Worm (Caenorhabditis elegans) whole organism, L4 larva: ENCODE data around the gene F16G10.5.

Source experiments
- ceh-28 ChIP-seq: fragments of 150-350 bp; optimal IDR thresholded peaks from 2 replicates; lab custom pipeline; 2014; ENCODE audit warnings: missing biosample characterization, missing genetic modification reagents, missing genetic modification characterization
- dve-1 ChIP-seq: sonication (generic microtip); optimal IDR thresholded peaks from 2 replicates; lab custom pipeline; 2017; ENCODE audit warnings: antibody characterized with exemption, mild to moderate bottlenecking, missing genetic modification characterization, missing compliant biosample characterization; ENCODE audit not compliant: insufficient read depth
- mxl-3 ChIP-seq: fragments of 200-800 bp; sonication (Bioruptor generic); optimal IDR thresholded peaks from 2 replicates; lab custom pipeline; 2018; ENCODE audit warnings: mild to moderate bottlenecking, missing genetic modification characterization, missing compliant biosample characterization
- zip-2 ChIP-seq: fragments of 150-350 bp; optimal IDR thresholded peaks from 2 replicates; lab custom pipeline; 2014; ENCODE audit warnings: missing biosample characterization, missing genetic modification characterization
- ztf-11 ChIP-seq: fragments of 150-350 bp; optimal IDR thresholded peaks from 2 replicates; lab custom pipeline; 2014; ENCODE audit warnings: missing biosample characterization, missing genetic modification characterization

DNA sequence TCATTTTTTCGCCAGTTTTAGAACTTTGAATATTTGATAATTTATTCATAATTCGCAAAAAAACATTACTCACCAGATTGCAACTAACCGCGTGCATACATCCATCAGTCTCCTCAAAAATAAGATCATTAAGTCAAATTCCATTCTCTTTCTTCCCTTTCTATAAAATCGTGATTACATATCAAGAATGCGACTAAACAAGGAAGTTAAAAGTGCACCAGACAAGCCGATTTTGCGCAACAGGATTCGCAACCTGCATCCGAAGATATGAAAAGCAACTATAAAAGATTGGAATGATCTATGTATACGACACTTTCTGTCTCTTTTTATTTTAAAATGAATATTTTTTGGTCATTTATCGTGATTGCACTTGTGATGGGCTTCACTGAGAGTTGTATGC lies 1.8 kb downstream of the F16G10.5 start, which contains the start of gene hpo-25:
- TF ChIP-seq dve-1 (tag; lab: Kevin White, UChicago), result no peak
- TF ChIP-seq ztf-11 (tag; lab: Kevin White, UChicago), result no peak
- no peak for TF ChIP-seq zip-2 (tag; lab: Kevin White, UChicago)
- no peak for TF ChIP-seq mxl-3
- no peak for TF ChIP-seq ceh-28 (tag; lab: Kevin White, UChicago)
